Worm (Caenorhabditis elegans) whole organism, dauer: ENCODE data around the gene gyf-1.

Experiments used
- unc-62 ChIP-seq: sonication (generic microtip); optimal IDR thresholded peaks from 2 replicates; lab custom pipeline; 2017; ENCODE audit warnings: missing biosample characterization, missing genetic modification reagents, missing genetic modification characterization

Gene gyf-1

ce11 chrII:6683663-6684285, at the start of gene gyf-1:
gyf-1 (plus strand) TSS chrII:6684235.
- TF ChIP-seq unc-62 (GFP tag; lab: Kevin White, UChicago): no peak

ce11 chrII:6636136-6636535, 47.9 kb upstream of the gyf-1 start, which contains the start of gene T19D12.5:
T19D12.5 (minus strand) TSS chrII:6636236.
- no peak for TF ChIP-seq unc-62 (GFP tag; lab: Kevin White, UChicago)

- TF ChIP-seq unc-62 (GFP tag; lab: Kevin White, UChicago): no peak
These were observed 46.2 kb upstream of the gyf-1 start for ce11 chrII:6637854-6638253.

- no peak for TF ChIP-seq unc-62 (GFP tag; lab: Kevin White, UChicago)
These were observed 41.9 kb upstream of the gyf-1 start for ce11 chrII:6642180-6642579.

ce11 chrII:6642651-6643167, 41.3 kb upstream of the gyf-1 start, which contains the start of gene T19D12.6:
T19D12.6 (minus strand) TSS chrII:6643117.
- TF ChIP-seq unc-62 (GFP tag; lab: Kevin White, UChicago): no peak

- no peak for TF ChIP-seq unc-62 (GFP tag; lab: Kevin White, UChicago)
These were observed 37.1 kb upstream of the gyf-1 start for ce11 chrII:6646903-6647302.

- no peak for TF ChIP-seq unc-62 (GFP tag; lab: Kevin White, UChicago)
These were observed 35.0 kb upstream of the gyf-1 start, which contains the start of gene oig-8 for ce11 chrII:6649026-6649425. oig-8 (minus strand) TSS chrII:6649126.

- TF ChIP-seq unc-62 (GFP tag; lab: Kevin White, UChicago): no peak
These were observed 32.3 kb upstream of the gyf-1 start, which contains the start of gene sra-26 for ce11 chrII:6651719-6652118. sra-26 (minus strand) TSS chrII:6651819.

ce11 chrII:6654284-6654683, 29.8 kb upstream of the gyf-1 start, which contains the start of gene T19D12.9:
T19D12.9 (minus strand) TSS chrII:6654384.
- TF ChIP-seq unc-62 (GFP tag; lab: Kevin White, UChicago): no peak

ce11 chrII:6658766-6659165, 25.3 kb upstream of the gyf-1 start, which contains the start of gene T19D12.10:
T19D12.10 (minus strand) TSS chrII:6658866.
- no peak for TF ChIP-seq unc-62 (GFP tag; lab: Kevin White, UChicago)

ce11 chrII:6661211-6661610, 22.8 kb upstream of the gyf-1 start, which contains the start of gene T19D12.2:
T19D12.2 (plus strand) TSS chrII:6661335.
- TF ChIP-seq unc-62 (GFP tag; lab: Kevin White, UChicago): no peak

ce11 chrII:6663799-6664198, 20.2 kb upstream of the gyf-1 start:
- no peak for TF ChIP-seq unc-62 (GFP tag; lab: Kevin White, UChicago)

ce11 chrII:6665908-6666307, 18.1 kb upstream of the gyf-1 start:
- no peak for TF ChIP-seq unc-62 (GFP tag; lab: Kevin White, UChicago)

- TF ChIP-seq unc-62 (GFP tag; lab: Kevin White, UChicago): no peak
These were observed 17.4 kb upstream of the gyf-1 start, which contains the start of gene T19D12.1 for ce11 chrII:6666598-6666997. T19D12.1 (plus strand) TSS chrII:6666898.

- no peak for TF ChIP-seq unc-62 (GFP tag; lab: Kevin White, UChicago)
These were observed 16.5 kb upstream of the gyf-1 start for ce11 chrII:6667534-6667933.

- no peak for TF ChIP-seq unc-62 (GFP tag; lab: Kevin White, UChicago)
These were observed 15.5 kb upstream of the gyf-1 start for ce11 chrII:6668496-6668895.

ce11 chrII:6673894-6674293, 10.1 kb upstream of the gyf-1 start, which contains the start of gene H43E16.1:
H43E16.1 (plus strand) TSS chrII:6674268.
- TF ChIP-seq unc-62 (GFP tag; lab: Kevin White, UChicago): no peak
